Fruit fly (Drosophila melanogaster): ENCODE results near the gene shtd.

- TF ChIP-seq gsb (GFP tag; IDR thresholded peaks at IDR 0.05) = no peak
- TF ChIP-seq CG3847 (GFP tag; IDR thresholded peaks at IDR 0.05) = no peak
- no peak for TF ChIP-seq Hr78 (GFP tag; optimal IDR thresholded peaks at IDR 0.05)
- TF ChIP-seq CG11456 (GFP tag; IDR thresholded peaks at IDR 0.05) = no peak
- TF ChIP-seq chinmo (GFP tag; IDR thresholded peaks at IDR 0.05; ENCODE audit: partially characterized antibody) = no peak
- TF ChIP-seq Dp (GFP tag; optimal IDR thresholded peaks at IDR 0.05) = no peak
- TF ChIP-seq slp2 (GFP tag; optimal IDR thresholded peaks at IDR 0.05) = no peak
- no peak for TF ChIP-seq sna (GFP tag; IDR thresholded peaks at IDR 0.05; ENCODE audit: partially characterized antibody)
- TF ChIP-seq CG13424 (tag; optimal IDR thresholded peaks at IDR 0.05) = no peak
- TF ChIP-seq Scr (GFP tag; IDR thresholded peaks at IDR 0.05; ENCODE audit: partially characterized antibody) = no peak
- no peak for TF ChIP-seq kah (GFP tag; optimal IDR thresholded peaks at IDR 0.05)
- no peak for TF ChIP-seq aop (GFP tag; IDR thresholded peaks at IDR 0.05)
- no peak for TF ChIP-seq lbe (GFP tag; optimal IDR thresholded peaks at IDR 0.05)
Measured at dm6 chrX:15501706-15502267, 39.5 kb upstream of the shtd start.

Data from whole organism, embryonic.